Worm (Caenorhabditis elegans) whole organism, L4/young adult: Measurements from ENCODE around the gene grl-25.

Experiments
- W03F9.2 ChIP-seq: fragments of 150-350 bp; optimal IDR thresholded peaks from 2 replicates; lab custom pipeline; 2014; ENCODE audit warnings: missing biosample characterization, missing genetic modification characterization
- dao-5 ChIP-seq: sonication (generic microtip); optimal IDR thresholded peaks from 2 replicates; lab custom pipeline; 2016; ENCODE audit warnings: missing genotype, missing genetic modification characterization, moderate library complexity, missing compliant biosample characterization
- him-1 ChIP-seq: sonication (generic microtip); optimal IDR thresholded peaks from 2 replicates; lab custom pipeline; 2016; ENCODE audit warnings: missing genotype, missing genetic modification reagents, missing genetic modification characterization, missing compliant biosample characterization

- peak; percentile 92 for TF ChIP-seq him-1 (tag; lab: Kevin White, UChicago)
- peak; percentile 31 for TF ChIP-seq W03F9.2 (tag; lab: Kevin White, UChicago)
- peak; percentile 4 for TF ChIP-seq dao-5 (tag; lab: Kevin White, UChicago)
These were observed 24.5 kb upstream of the grl-25 start for ce11 chrIII:8937571-8937970.
